Worm (Caenorhabditis elegans) whole organism, mixed stage, embryonic: ENCODE results near the gene lag-2.

ENCODE experiments used
- M03D4.4 ChIP-seq: sonication (generic microtip); optimal IDR thresholded peaks from 2 replicates; lab custom pipeline; 2017; ENCODE audit warnings: mild to moderate bottlenecking, missing genetic modification characterization, missing compliant biosample characterization
- bed-3 ChIP-seq: fragments of 200-800 bp; sonication (Bioruptor generic); optimal IDR thresholded peaks from 3 replicates; lab custom pipeline; 2018; ENCODE audit warnings: mild to moderate bottlenecking, missing genetic modification characterization, moderate library complexity, missing compliant biosample characterization
- ceh-43 ChIP-seq: fragments of 200-800 bp; sonication (Bioruptor generic); optimal IDR thresholded peaks from 2 replicates; lab custom pipeline; 2018; ENCODE audit warnings: mild to moderate bottlenecking, missing genetic modification characterization, moderate library complexity, missing compliant biosample characterization
- ceh-83 ChIP-seq: fragments of 200-800 bp; sonication (Bioruptor generic); optimal IDR thresholded peaks from 2 replicates; lab custom pipeline; 2018; ENCODE audit warnings: mild to moderate bottlenecking, missing genetic modification characterization, missing compliant biosample characterization
- ces-1 ChIP-seq: fragments of 150-350 bp; optimal IDR thresholded peaks from 2 replicates; lab custom pipeline; 2014; ENCODE audit warnings: missing biosample characterization, missing genetic modification reagents, missing genetic modification characterization
- cnd-1 ChIP-seq: fragments of 200-800 bp; sonication (Bioruptor generic); optimal IDR thresholded peaks from 2 replicates; lab custom pipeline; 2018; ENCODE audit warnings: mild to moderate bottlenecking, missing genetic modification characterization, missing compliant biosample characterization
- drap-1 ChIP-seq: fragments of 200-800 bp; sonication (Bioruptor generic); optimal IDR thresholded peaks from 3 replicates; lab custom pipeline; 2018; ENCODE audit warnings: mild to moderate bottlenecking, missing genetic modification characterization, missing compliant biosample characterization
- elt-3 ChIP-seq: fragments of 150-350 bp; optimal IDR thresholded peaks from 2 replicates; lab custom pipeline; 2014; ENCODE audit warnings: missing biosample characterization, missing genetic modification characterization
- flh-1 ChIP-seq: fragments of 200-800 bp; sonication (Bioruptor generic); optimal IDR thresholded peaks from 2 replicates; lab custom pipeline; 2018; ENCODE audit warnings: mild to moderate bottlenecking, missing genetic modification characterization, moderate library complexity, missing compliant biosample characterization
- ham-2 ChIP-seq: fragments of 200-800 bp; sonication (Bioruptor generic); optimal IDR thresholded peaks from 2 replicates; lab custom pipeline; 2018; ENCODE audit warnings: mild to moderate bottlenecking, missing genetic modification characterization, missing compliant biosample characterization
- hlh-1 ChIP-seq: fragments of 150-350 bp; optimal IDR thresholded peaks from 2 replicates; lab custom pipeline; 2014; ENCODE audit warnings: missing biosample characterization, missing genetic modification reagents, missing genetic modification characterization
- lin-13 ChIP-seq: fragments of 150-350 bp; optimal IDR thresholded peaks from 2 replicates; lab custom pipeline; 2014; ENCODE audit warnings: missing biosample characterization, missing genetic modification characterization
- lsy-2 ChIP-seq: fragments of 150-350 bp; optimal IDR thresholded peaks from 2 replicates; lab custom pipeline; 2014; ENCODE audit warnings: missing biosample characterization, missing genetic modification characterization
- mep-1 ChIP-seq: fragments of 150-350 bp; optimal IDR thresholded peaks from 2 replicates; lab custom pipeline; 2017; ENCODE audit warnings: missing biosample characterization, missing genetic modification reagents, missing genetic modification characterization, inconsistent platforms
- mls-2 ChIP-seq: sonication (generic microtip); optimal IDR thresholded peaks from 2 replicates; lab custom pipeline; 2016; ENCODE audit warnings: mild to moderate bottlenecking, missing genetic modification characterization, moderate library complexity, missing compliant biosample characterization
- nhr-12 ChIP-seq: fragments of 150-350 bp; optimal IDR thresholded peaks from 2 replicates; lab custom pipeline; 2014; ENCODE audit warnings: missing biosample characterization, missing genetic modification characterization
- nhr-2 ChIP-seq: fragments of 150-350 bp; optimal IDR thresholded peaks from 2 replicates; lab custom pipeline; 2014; ENCODE audit warnings: missing biosample characterization, missing genetic modification characterization
- nhr-237 ChIP-seq: fragments of 150-350 bp; optimal IDR thresholded peaks from 2 replicates; lab custom pipeline; 2014; ENCODE audit warnings: missing biosample characterization, missing genetic modification characterization
- nhr-28 ChIP-seq: fragments of 150-350 bp; optimal IDR thresholded peaks from 2 replicates; lab custom pipeline; 2014; ENCODE audit warnings: missing biosample characterization, missing genetic modification characterization
- nhr-76 ChIP-seq: sonication (generic microtip); optimal IDR thresholded peaks from 2 replicates; lab custom pipeline; 2017; ENCODE audit warnings: missing biosample characterization, missing genetic modification characterization
- pha-4 ChIP-seq: fragments of 150-350 bp; optimal IDR thresholded peaks from 2 replicates; lab custom pipeline; 2018; ENCODE audit warnings: missing biosample characterization, missing genetic modification reagents, missing genetic modification characterization
- sem-2 ChIP-seq: fragments of 200-800 bp; sonication (Bioruptor generic); optimal IDR thresholded peaks from 2 replicates; lab custom pipeline; 2018; ENCODE audit warnings: mild to moderate bottlenecking, missing genetic modification characterization, missing compliant biosample characterization
- sptf-1 ChIP-seq: sonication (generic microtip); optimal IDR thresholded peaks from 2 replicates; lab custom pipeline; 2017; ENCODE audit warnings: mild to moderate bottlenecking, missing genetic modification characterization, moderate library complexity, missing compliant biosample characterization
- tbx-8 ChIP-seq: fragments of 200-800 bp; sonication (Bioruptor generic); optimal IDR thresholded peaks from 2 replicates; lab custom pipeline; 2018; ENCODE audit warnings: mild to moderate bottlenecking, missing genetic modification characterization, moderate library complexity, missing compliant biosample characterization
- unc-39 ChIP-seq: fragments of 150-350 bp; optimal IDR thresholded peaks from 2 replicates; lab custom pipeline; 2014; ENCODE audit warnings: missing biosample characterization, missing genetic modification characterization
- zip-8 ChIP-seq: fragments of 150-350 bp; optimal IDR thresholded peaks from 2 replicates; lab custom pipeline; 2014; ENCODE audit warnings: missing biosample characterization, missing genetic modification characterization

The lag-2 gene

DNA sequence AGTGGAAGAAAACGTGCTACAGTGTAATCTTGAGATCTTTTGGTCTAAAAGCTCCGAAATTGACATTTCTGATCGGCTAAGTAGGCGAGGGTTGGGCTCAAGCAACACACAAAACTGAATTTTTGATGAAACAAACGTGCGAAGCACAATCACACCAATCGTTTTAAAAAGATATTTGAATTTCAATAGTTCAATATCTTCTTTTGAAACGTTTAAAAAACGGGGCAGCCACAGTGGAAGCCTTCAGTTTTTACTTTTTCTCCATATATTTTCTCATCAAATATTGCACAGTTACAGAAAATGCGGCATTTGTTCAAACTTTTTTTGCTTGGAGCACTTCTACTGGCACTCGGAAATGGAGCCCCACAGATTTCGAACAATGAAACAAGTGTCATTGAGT, 21.9 kb upstream of the lag-2 start, which contains the start of gene C36C5.4:
C36C5.4 (plus strand) TSS at position 301 of the 400 bp plus-strand sequence.
- no peak for TF ChIP-seq sem-2 (GFP tag; lab: Kevin White, UChicago)
- no peak for TF ChIP-seq flh-1 (GFP tag; lab: Kevin White, UChicago)
- TF ChIP-seq nhr-12 (tag; lab: Kevin White, UChicago) = no peak
- TF ChIP-seq, all 35 proteins: peak for 0

DNA sequence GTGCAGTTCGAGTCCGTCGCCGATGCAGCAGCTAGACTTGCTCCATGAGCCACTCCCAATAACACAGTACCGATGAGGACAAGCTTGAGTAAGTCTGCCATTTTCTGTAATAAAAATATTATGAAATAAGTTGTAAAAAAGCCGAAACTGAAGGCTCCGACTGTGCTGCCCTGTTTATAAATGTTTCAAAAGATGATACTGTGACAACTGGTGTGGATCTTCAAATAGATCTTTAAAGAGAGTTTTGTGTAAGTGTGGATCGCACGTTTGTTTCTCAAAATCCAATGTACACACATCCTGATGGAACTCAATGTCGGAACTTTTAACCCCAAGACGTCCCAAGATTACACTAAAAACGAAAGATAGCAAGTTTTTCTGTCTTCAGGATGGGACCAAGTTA, 19.5 kb upstream of the lag-2 start, which contains the start of gene C36C5.15:
C36C5.15 (minus strand) TSS at position 101 of the 400 bp plus-strand sequence.
- TF ChIP-seq lsy-2 (no peak), pha-4 (tag; lab: Kevin White, UChicago) (no peak), bed-3 (GFP tag; lab: Kevin White, UChicago) (no peak), hlh-1 (tag; lab: Kevin White, UChicago) (no peak), mls-2 (tag; lab: Kevin White, UChicago) (no peak), ces-1 (no peak), unc-39 (no peak), sptf-1 (tag; lab: Kevin White, UChicago) (no peak), cnd-1 (tag; lab: Kevin White, UChicago) (no peak), mep-1 (no peak), nhr-2 (no peak), nhr-12 (tag; lab: Kevin White, UChicago) (no peak)

DNA sequence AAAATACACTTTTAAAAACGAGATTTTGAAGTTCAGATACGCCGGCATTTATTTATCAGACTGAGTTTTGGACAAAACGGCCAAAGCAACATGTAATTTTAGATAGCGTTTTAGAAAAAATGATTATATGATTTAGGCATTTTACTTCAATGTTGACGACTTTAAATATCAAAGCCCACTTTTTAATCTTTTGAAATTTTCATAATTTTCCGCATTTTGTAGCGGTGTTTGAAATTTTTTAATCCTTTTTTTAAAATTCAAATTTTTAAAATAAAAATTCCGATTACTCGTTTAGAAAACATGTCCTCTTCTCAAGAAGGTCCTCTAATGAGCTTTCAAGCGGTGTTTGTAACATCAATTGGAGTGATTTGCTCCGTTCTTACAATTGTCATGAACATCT, 18.3 kb upstream of the lag-2 start, which contains the start of gene srbc-6:
srbc-6 (plus strand) TSS at position 301 of the 400 bp plus-strand sequence.
- TF ChIP-seq lin-13 (no peak), ceh-83 (GFP tag; lab: Kevin White, UChicago) (no peak), zip-8 (no peak), mep-1 (no peak), sem-2 (GFP tag; lab: Kevin White, UChicago) (no peak), nhr-28 (tag; lab: Kevin White, UChicago) (no peak), pha-4 (tag; lab: Kevin White, UChicago) (no peak), flh-1 (GFP tag; lab: Kevin White, UChicago) (no peak), tbx-8 (GFP tag; lab: Kevin White, UChicago) (no peak), nhr-2 (no peak), M03D4.4 (no peak), nhr-76 (tag; lab: Kevin White, UChicago) (no peak), ham-2 (GFP tag; lab: Kevin White, UChicago) (no peak)

DNA sequence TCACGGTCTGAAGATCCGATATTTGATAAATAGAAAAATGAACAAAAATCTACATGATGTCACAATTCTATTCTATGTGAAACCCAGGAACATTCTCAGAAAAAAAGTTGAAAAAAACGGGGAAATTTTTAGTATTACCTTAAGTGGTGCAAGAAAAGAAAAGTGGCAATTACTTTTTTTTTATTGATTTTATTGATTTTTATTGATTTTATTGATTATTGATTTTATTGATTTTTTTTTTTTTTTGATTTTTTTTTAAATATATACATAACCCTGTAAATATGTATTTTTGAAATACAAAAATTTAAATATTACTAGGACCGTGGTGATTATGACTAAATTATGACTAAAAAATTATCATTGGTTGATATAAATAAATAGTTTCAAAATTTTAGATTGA, 16.5 kb upstream of the lag-2 start:
- TF ChIP-seq hlh-1 (tag; lab: Kevin White, UChicago) = no peak
- TF ChIP-seq, all 35 proteins: peak for 0

DNA sequence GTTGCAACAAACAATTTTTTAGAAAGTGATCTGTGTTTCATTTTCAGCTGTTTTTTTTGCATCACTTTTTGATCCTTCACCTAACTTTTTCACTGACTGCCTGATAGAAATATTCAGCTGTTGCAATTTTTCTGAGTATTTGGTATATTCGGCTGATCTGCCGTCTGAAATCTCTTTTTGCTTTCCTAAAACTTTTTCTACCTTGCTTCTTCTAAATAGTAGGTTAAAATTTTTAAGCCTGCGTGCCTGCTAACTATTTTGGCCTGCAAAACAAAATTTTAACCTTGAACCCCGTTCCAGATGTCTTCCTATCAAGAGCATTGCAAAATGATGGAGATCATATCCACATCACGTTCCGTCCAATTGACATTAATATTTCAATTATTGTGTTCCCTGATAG, 12.0 kb upstream of the lag-2 start, which contains the start of gene srab-8:
srab-8 (plus strand) TSS at position 301 of the 400 bp plus-strand sequence.
- no peak for TF ChIP-seq cnd-1 (tag; lab: Kevin White, UChicago)

DNA sequence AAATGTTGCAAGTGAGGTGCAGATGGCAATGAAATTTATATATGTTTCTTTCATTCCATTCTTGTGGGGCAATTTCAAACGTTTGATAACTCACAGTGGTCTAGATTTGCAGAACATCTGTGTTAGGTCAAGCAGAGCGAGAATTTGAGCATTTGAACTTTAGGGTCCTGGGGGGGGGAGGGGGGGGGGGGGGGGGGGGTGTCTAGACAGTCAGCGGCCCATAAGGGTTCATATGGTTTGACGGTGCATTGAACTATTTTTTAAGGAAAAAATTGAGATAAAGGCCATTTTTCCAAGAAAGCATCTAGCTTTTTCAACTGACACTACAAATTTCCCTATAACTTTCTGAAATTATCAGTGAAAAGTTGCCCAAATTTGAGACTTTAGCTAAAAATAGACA, 2.3 kb upstream of the lag-2 start:
- no peak for TF ChIP-seq drap-1 (GFP tag; lab: Kevin White, UChicago)
- no peak for TF ChIP-seq sptf-1 (tag; lab: Kevin White, UChicago)

DNA sequence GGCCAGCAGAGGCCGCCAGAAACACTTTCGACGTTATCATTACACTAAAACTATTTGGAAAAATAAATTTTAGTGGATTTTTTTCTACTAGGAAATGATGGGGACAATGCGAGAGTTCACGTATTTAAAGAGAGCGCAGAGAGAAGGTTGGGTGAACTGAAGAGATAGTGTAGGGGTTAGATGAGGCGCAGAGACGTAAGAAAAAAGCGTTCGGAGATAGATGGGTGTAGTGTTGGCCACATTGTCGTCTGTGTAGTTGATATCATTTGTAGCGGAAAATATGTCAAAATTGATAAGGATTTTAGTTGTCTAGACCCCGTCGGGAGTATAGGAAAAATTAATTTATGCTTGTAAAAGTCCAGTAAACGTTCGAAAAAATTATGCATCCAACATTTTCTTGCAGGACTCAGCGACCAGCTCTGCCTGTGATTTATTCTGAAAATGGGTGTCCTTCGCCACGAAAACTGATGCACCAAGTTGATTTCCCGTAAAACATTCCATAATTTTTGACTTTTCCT, 5.0 kb downstream of the lag-2 start, which contains the start of the genes Y73C8B.3 and Y73C8B.9:
Y73C8B.3 (minus strand) TSS at position 147 of the 518 bp plus-strand sequence.
Y73C8B.9 (plus strand) TSS at position 468 of the 518 bp plus-strand sequence.
- TF ChIP-seq nhr-28 (tag; lab: Kevin White, UChicago) (peak; percentile 4), elt-3 (peak; percentile 46), lin-13 (no peak)

DNA sequence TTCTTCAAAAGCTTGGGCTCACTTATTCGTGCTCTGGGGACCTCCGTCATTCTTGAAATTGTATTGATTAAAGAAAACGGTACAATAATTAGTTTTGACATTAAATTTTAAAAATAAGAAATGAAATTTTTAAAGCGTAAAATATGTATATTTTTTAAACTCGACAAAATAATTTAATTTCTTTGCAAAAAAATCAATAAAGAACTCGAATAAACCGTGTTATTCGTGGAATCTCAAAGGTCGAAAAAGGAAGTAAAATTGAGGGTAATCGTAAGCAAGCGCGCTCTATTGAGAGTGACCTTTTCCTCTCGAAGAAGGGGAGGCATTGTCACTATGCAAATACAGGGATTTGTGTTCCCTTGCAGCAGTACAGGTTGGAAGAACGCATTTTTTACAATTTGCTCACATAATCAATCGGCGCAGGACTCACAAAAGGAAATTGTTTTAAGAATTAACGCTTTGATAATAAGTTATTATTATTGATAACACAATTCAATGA, 6.9 kb downstream of the lag-2 start, which contains the start of gene Y73C8B.2:
Y73C8B.2 (minus strand) TSS at position 51 of the 499 bp plus-strand sequence.
- no peak for TF ChIP-seq drap-1 (GFP tag; lab: Kevin White, UChicago)
- TF ChIP-seq ceh-43 (GFP tag; lab: Kevin White, UChicago) = no peak
- peak; percentile 6 for TF ChIP-seq pha-4 (tag; lab: Kevin White, UChicago)
- TF ChIP-seq nhr-237 (tag; lab: Kevin White, UChicago) = no peak
- no peak for TF ChIP-seq hlh-1 (tag; lab: Kevin White, UChicago)
- TF ChIP-seq mep-1 = peak; percentile 53
- peak; percentile 16 for TF ChIP-seq lin-13
